Worm (Caenorhabditis elegans): ENCODE data around the gene srd-64.

- TF ChIP-seq ceh-82 (tag; optimal IDR thresholded peaks at IDR 0.05): no peak
- TF ChIP-seq pha-4 (tag; optimal IDR thresholded peaks at IDR 0.05): no peak
- no peak for TF ChIP-seq ztf-11 (tag; optimal IDR thresholded peaks at IDR 0.05)
- no peak for TF ChIP-seq pqm-1 (tag; optimal IDR thresholded peaks at IDR 0.05)
- TF ChIP-seq egl-27 (tag; optimal IDR thresholded peaks at IDR 0.05): no peak
- TF ChIP-seq lin-15B (tag; optimal IDR thresholded peaks at IDR 0.05): no peak
- TF ChIP-seq jun-1 (tag; optimal IDR thresholded peaks at IDR 0.05): no peak
- TF ChIP-seq ama-1 (optimal IDR thresholded peaks at IDR 0.05): no peak
- no peak for TF ChIP-seq snpc-4 (tag; optimal IDR thresholded peaks at IDR 0.05)
- TF ChIP-seq nhr-12 (tag; optimal IDR thresholded peaks at IDR 0.05): no peak
- no peak for TF ChIP-seq elt-3 (tag; optimal IDR thresholded peaks at IDR 0.05)
- TF ChIP-seq nhr-11 (tag; optimal IDR thresholded peaks at IDR 0.05): no peak
- TF ChIP-seq nhr-237 (tag; optimal IDR thresholded peaks at IDR 0.05): no peak
These were observed at the start of gene srd-64 for ce11 chrIII:1695006-1695405.
